Fruit fly (Drosophila melanogaster): Measurements from ENCODE around the gene RpL24.

Gene RpL24

dm6 chr2L:13414525-13415481, 19.9 kb upstream of the RpL24 start, which contains the start of the genes CG16956, CG42784 and CG43850:
CG16956 (minus strand) TSS chr2L:13414575.
CG42784 (plus strand) TSS chr2L:13415431.
CG43850 (plus strand) TSS chr2L:13415431.
- TF ChIP-seq Eip75B (GFP tag; optimal IDR thresholded peaks at IDR 0.05) (peak; percentile 7), Eip93F (GFP tag; optimal IDR thresholded peaks at IDR 0.05) (no peak), Lpt (GFP tag; optimal IDR thresholded peaks at IDR 0.05) (no peak), CG34406 (GFP tag; optimal IDR thresholded peaks at IDR 0.05) (peak; percentile 2), fd59A (GFP tag; optimal IDR thresholded peaks at IDR 0.05) (peak; percentile 10), CG9139 (GFP tag; optimal IDR thresholded peaks at IDR 0.05) (no peak), svp (GFP tag) (peak; percentile 15), CG11294 (GFP tag; IDR thresholded peaks at IDR 0.05) (no peak), salr (GFP tag; optimal IDR thresholded peaks at IDR 0.05) (peak in 1 of 2 experiments; percentile 14), Smox (GFP tag; optimal IDR thresholded peaks at IDR 0.05) (no peak), Eip78C (GFP tag) (peak; percentile 57), ss (GFP tag; optimal IDR thresholded peaks at IDR 0.05) (peak in 1 of 2 experiments; percentile 34), achi (GFP tag; optimal IDR thresholded peaks at IDR 0.05) (peak; percentile 17), Sox102F (GFP tag; optimal IDR thresholded peaks at IDR 0.05) (no peak), CG16779 (tag; optimal IDR thresholded peaks at IDR 0.05) (no peak), CG10669 (GFP tag; optimal IDR thresholded peaks at IDR 0.05) (no peak), CG6276 (GFP tag; optimal IDR thresholded peaks at IDR 0.05) (no peak), CG6808 (GFP tag; optimal IDR thresholded peaks at IDR 0.05) (peak; percentile 27), Met (GFP tag; optimal IDR thresholded peaks at IDR 0.05) (no peak), CG10631 (GFP tag; optimal IDR thresholded peaks at IDR 0.05) (no peak), CG8319 (GFP tag; optimal IDR thresholded peaks at IDR 0.05) (no peak)

- no peak for TF ChIP-seq Eip75B (GFP tag; optimal IDR thresholded peaks at IDR 0.05)
- TF ChIP-seq fd85E (GFP tag; optimal IDR thresholded peaks at IDR 0.05): no peak
- no peak for TF ChIP-seq dsx (GFP tag; optimal IDR thresholded peaks at IDR 0.05; ENCODE audit: poor library complexity, severe bottlenecking)
- TF ChIP-seq cyc (GFP tag; optimal IDR thresholded peaks at IDR 0.05): no peak
- no peak for TF ChIP-seq CG3032 (tag; optimal IDR thresholded peaks at IDR 0.05)
- no peak for TF ChIP-seq svp (GFP tag)
- TF ChIP-seq pdm3 (GFP tag; optimal IDR thresholded peaks at IDR 0.05): no peak
- TF ChIP-seq CG4318 (GFP tag; optimal IDR thresholded peaks at IDR 0.05): no peak
- TF ChIP-seq lz (GFP tag; optimal IDR thresholded peaks at IDR 0.05): no peak
- TF ChIP-seq fd59A (GFP tag; optimal IDR thresholded peaks at IDR 0.05): no peak
- TF ChIP-seq Ets21C (GFP tag; optimal IDR thresholded peaks at IDR 0.05): no peak
- TF ChIP-seq CG1621 (tag; optimal IDR thresholded peaks at IDR 0.05): no peak
Observed at dm6 chr2L:13412219-13412618, 17.3 kb upstream of the RpL24 start, which contains the start of gene Flad2. Flad2 (plus strand) TSS chr2L:13412519.

- TF ChIP-seq Sox15 (GFP tag; optimal IDR thresholded peaks at IDR 0.05): no peak
- no peak for TF ChIP-seq fd59A (GFP tag; optimal IDR thresholded peaks at IDR 0.05)
- no peak for TF ChIP-seq CG8319 (GFP tag; optimal IDR thresholded peaks at IDR 0.05)
- TF ChIP-seq CG9139 (GFP tag; optimal IDR thresholded peaks at IDR 0.05): no peak
- no peak for TF ChIP-seq acj6 (GFP tag; optimal IDR thresholded peaks at IDR 0.05)
- TF ChIP-seq topi (GFP tag; optimal IDR thresholded peaks at IDR 0.05): no peak
- no peak for TF ChIP-seq esn (GFP tag; optimal IDR thresholded peaks at IDR 0.05)
- TF ChIP-seq CG8632 (GFP tag; optimal IDR thresholded peaks at IDR 0.05): no peak
- no peak for TF ChIP-seq pdm3 (GFP tag; optimal IDR thresholded peaks at IDR 0.05)
- TF ChIP-seq CG3919 (GFP tag; optimal IDR thresholded peaks at IDR 0.05): no peak
- TF ChIP-seq fd85E (GFP tag; optimal IDR thresholded peaks at IDR 0.05): no peak
- TF ChIP-seq CG15336 (GFP tag; IDR thresholded peaks at IDR 0.05): no peak
- TF ChIP-seq Met (GFP tag; optimal IDR thresholded peaks at IDR 0.05): no peak
- TF ChIP-seq Sox14 (GFP tag; optimal IDR thresholded peaks at IDR 0.05): no peak
- TF ChIP-seq Eip75B (GFP tag; optimal IDR thresholded peaks at IDR 0.05): no peak
- no peak for TF ChIP-seq CG16779 (tag; optimal IDR thresholded peaks at IDR 0.05)
- TF ChIP-seq Hr38 (GFP tag; optimal IDR thresholded peaks at IDR 0.05): no peak
Observed at dm6 chr2L:13411566-13411965, 16.6 kb upstream of the RpL24 start, which contains the start of gene Vm34Ca. Vm34Ca (minus strand) TSS chr2L:13411631.

Measured in whole organism, prepupa.